Worm (Caenorhabditis elegans) whole organism, L4 larva: Measurements from ENCODE around the gene ftn-1.

Source experiments
- T20F7.1 ChIP-seq: fragments of 200-800 bp; sonication (Bioruptor generic); optimal IDR thresholded peaks from 2 replicates; lab custom pipeline; 2018; ENCODE audit warnings: mild to moderate bottlenecking, missing genetic modification characterization, missing compliant biosample characterization
- dpl-1 ChIP-seq: fragments of 150-350 bp; optimal IDR thresholded peaks from 2 replicates; lab custom pipeline; 2014; ENCODE audit warnings: missing biosample characterization, missing genetic modification reagents, missing genetic modification characterization
- lin-39 ChIP-seq: fragments of 150-350 bp; optimal IDR thresholded peaks from 2 replicates; lab custom pipeline; 2014; ENCODE audit warnings: missing biosample characterization, missing genetic modification reagents, missing genetic modification characterization
- nhr-28 ChIP-seq: fragments of 150-350 bp; optimal IDR thresholded peaks from 2 replicates; lab custom pipeline; 2014; ENCODE audit warnings: missing biosample characterization, missing genetic modification characterization
- nhr-77 ChIP-seq: fragments of 150-350 bp; optimal IDR thresholded peaks from 2 replicates; lab custom pipeline; 2014; ENCODE audit warnings: missing biosample characterization, missing genetic modification characterization
- saeg-2 ChIP-seq: fragments of 200-800 bp; sonication (Bioruptor generic); IDR thresholded peaks from 2 replicates; pipeline ENCODE4 v1.3.6; 2022; ENCODE audit warnings: missing genetic modification reagents, missing genetic modification characterization, missing compliant biosample characterization
- snpc-4 ChIP-seq: fragments of 150-350 bp; optimal IDR thresholded peaks from 2 replicates; lab custom pipeline; 2014; ENCODE audit warnings: missing biosample characterization, missing genetic modification characterization
- unc-39 ChIP-seq: sonication (generic microtip); optimal IDR thresholded peaks from 2 replicates; lab custom pipeline; 2017; ENCODE audit warnings: missing biosample characterization, missing genetic modification characterization

DNA sequence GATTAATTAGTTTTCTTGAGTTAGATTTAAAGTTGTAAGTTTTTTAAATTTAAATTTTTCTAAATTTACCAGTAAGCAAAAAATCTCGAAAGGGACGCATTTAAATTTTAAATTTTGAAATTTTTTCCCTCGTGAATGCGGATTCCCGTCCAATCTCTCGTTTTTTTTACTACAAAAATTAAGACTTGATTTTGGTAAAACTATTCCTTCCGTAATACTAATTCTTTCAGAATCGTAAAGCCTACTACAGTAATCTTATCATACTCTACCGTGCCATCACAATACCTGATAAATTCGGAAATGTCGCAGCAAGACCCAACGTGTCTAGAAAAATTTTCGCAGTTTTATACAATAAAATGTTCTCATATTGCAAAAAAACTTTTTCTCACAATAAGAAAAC lies 2.2 kb downstream of the ftn-1 start, which contains the start of the genes C54F6.19 and nhx-3:
- no peak for TF ChIP-seq nhr-77 (tag; lab: Kevin White, UChicago)
- TF ChIP-seq lin-39: no peak
- TF ChIP-seq nhr-28 (tag; lab: Kevin White, UChicago): no peak
- TF ChIP-seq dpl-1 (GFP tag; lab: Kevin White, UChicago): no peak
- no peak for TF ChIP-seq T20F7.1
- no peak for TF ChIP-seq unc-39 (tag; lab: Kevin White, UChicago)
- TF ChIP-seq snpc-4 (tag; lab: Kevin White, UChicago): no peak
- TF ChIP-seq saeg-2 (GFP tag; lab: Robert Waterston, UW): no peak
